Worm (Caenorhabditis elegans) whole organism, L3 larva: ENCODE data around the gene evl-14.

ENCODE experiments used
- daf-12 ChIP-seq: fragments of 150-350 bp; optimal IDR thresholded peaks from 2 replicates; lab custom pipeline; 2014; ENCODE audit warnings: missing biosample characterization, missing genetic modification reagents, missing genetic modification characterization
- mdl-1 ChIP-seq: fragments of 150-350 bp; optimal IDR thresholded peaks from 2 replicates; lab custom pipeline; 2014; ENCODE audit warnings: missing biosample characterization, missing genetic modification characterization
- unc-62 ChIP-seq: fragments of 150-350 bp; sonication (generic microtip); optimal IDR thresholded peaks from 4 replicates; lab custom pipeline; 2014; ENCODE audit warnings: missing biosample characterization, missing genetic modification reagents, missing genetic modification characterization
- zag-1 ChIP-seq: fragments of 150-350 bp; optimal IDR thresholded peaks from 2 replicates; lab custom pipeline; 2014; ENCODE audit warnings: missing biosample characterization, missing genetic modification characterization

- no peak for TF ChIP-seq unc-62 (GFP tag; lab: Kevin White, UChicago)
- TF ChIP-seq zag-1 (tag; lab: Kevin White, UChicago): no peak
- TF ChIP-seq mdl-1 (tag; lab: Kevin White, UChicago): no peak
- TF ChIP-seq daf-12 (tag; lab: Kevin White, UChicago): no peak
Observed at ce11 chrIII:4265892-4266291, 47.0 kb downstream of the evl-14 start.
